Worm (Caenorhabditis elegans): ENCODE measurements around the gene C14E2.11.

C14E2.11 gene

DNA sequence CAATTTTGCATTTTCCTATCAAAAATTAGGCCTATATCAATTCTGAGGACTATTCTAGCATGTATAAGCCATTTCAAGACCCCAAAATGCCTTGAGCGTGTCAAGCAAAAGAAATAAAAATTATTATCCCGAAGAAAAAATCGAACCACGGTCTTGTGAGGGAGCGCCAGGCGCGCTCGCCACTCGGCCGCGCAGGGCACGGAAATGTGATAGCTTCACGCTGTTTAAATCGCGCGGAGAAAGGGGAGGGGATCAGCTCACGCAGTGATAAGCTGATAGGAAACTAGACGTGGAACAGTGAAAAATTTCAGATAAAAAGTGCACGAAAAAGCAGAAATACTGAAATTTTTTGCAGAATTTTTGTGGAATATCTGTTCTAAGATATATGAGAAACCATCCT, 36.4 kb downstream of the C14E2.11 start (continued):
- TF ChIP-seq pha-4 (GFP tag; IDR thresholded peaks at IDR 0.05) (peak; percentile 85), pha-4 (tag; optimal IDR thresholded peaks at IDR 0.05) (no peak), cey-2 (tag; optimal IDR thresholded peaks at IDR 0.05; ENCODE audit: borderline replicate concordance, insufficient read depth) (no peak), dmd-9 (GFP tag; IDR thresholded peaks at IDR 0.05) (peak; percentile 51; the same call in 1 of the 2 replicates), unc-62 (GFP tag; optimal IDR thresholded peaks at IDR 0.05 in 1 of 2) (no peak), unc-62 (tag; optimal IDR thresholded peaks at IDR 0.05) (no peak), F37D6.2 (tag; optimal IDR thresholded peaks at IDR 0.05) (peak; percentile 23), sdz-12 (GFP tag; optimal IDR thresholded peaks at IDR 0.05) (peak; percentile 76), madf-9 (GFP tag; conservative IDR thresholded peaks at IDR 0.05) (peak; percentile 62), nhr-11 (tag; optimal IDR thresholded peaks at IDR 0.05) (no peak), tag-97 (GFP tag; IDR thresholded peaks at IDR 0.05) (no peak), ceh-44 (GFP tag; IDR thresholded peaks at IDR 0.05) (peak; percentile 64; the same call in 1 of the 2 replicates), set-16 (GFP tag; IDR thresholded peaks at IDR 0.05) (peak; percentile 66), hmg-1.1 (GFP tag; IDR thresholded peaks at IDR 0.05) (peak; percentile 79), spr-3 (GFP tag; optimal IDR thresholded peaks at IDR 0.05) (peak; percentile 23), T20F7.1 (GFP tag; optimal IDR thresholded peaks at IDR 0.05) (no peak), lin-38 (GFP tag; IDR thresholded peaks at IDR 0.05) (peak; percentile 74), snpc-1.2 (GFP tag; IDR thresholded peaks at IDR 0.05) (peak; percentile 84), F49E8.2 (tag; optimal IDR thresholded peaks at IDR 0.05; ENCODE audit: borderline replicate concordance) (peak; percentile 23), nhr-28 (tag; optimal IDR thresholded peaks at IDR 0.05) (no peak), F44E2.7 (GFP tag; IDR thresholded peaks at IDR 0.05) (peak; percentile 73; the same call in 1 of the 2 replicates), mes-2 (tag; optimal IDR thresholded peaks at IDR 0.05; ENCODE audit: poor library complexity, severe bottlenecking) (peak; percentile 83), aha-1 (tag) (peak; percentile 33), saeg-2 (GFP tag; IDR thresholded peaks at IDR 0.05) (no peak), Y5F2A.4 (GFP tag; optimal IDR thresholded peaks at IDR 0.05) (peak; percentile 72), dmd-8 (GFP tag; IDR thresholded peaks at IDR 0.05) (peak; percentile 65; the same call in 1 of the 2 replicates), jun-1 (tag; optimal IDR thresholded peaks at IDR 0.05) (peak; percentile 9), snpc-4 (tag; optimal IDR thresholded peaks at IDR 0.05) (no peak), nhr-102 (tag; optimal IDR thresholded peaks at IDR 0.05) (peak; percentile 56), nhr-41 (GFP tag; IDR thresholded peaks at IDR 0.05) (peak; percentile 73; the same call in 1 of the 2 replicates), lin-39 (tag; optimal IDR thresholded peaks at IDR 0.05) (no peak), mxl-3 (GFP tag; optimal IDR thresholded peaks at IDR 0.05) (peak; percentile 47), arid-1 (GFP tag; conservative IDR thresholded peaks at IDR 0.05) (peak; percentile 78), egl-43 (GFP tag; IDR thresholded peaks at IDR 0.05) (peak; percentile 93), daf-8 (GFP tag; IDR thresholded peaks at IDR 0.05) (no peak), ztf-7 (tag; optimal IDR thresholded peaks at IDR 0.05) (peak; percentile 55), skn-1 (tag; optimal IDR thresholded peaks at IDR 0.05) (no peak), lsy-2 (tag; optimal IDR thresholded peaks at IDR 0.05) (no peak), duxl-1 (tag; optimal IDR thresholded peaks at IDR 0.05; ENCODE audit: poor library complexity) (peak; percentile 96), Y48G9A.11 (GFP tag; IDR thresholded peaks at IDR 0.05) (0 out of 2 replicates have a peak, but pooled peaks have one; percentile 42), daf-16 (GFP tag; optimal IDR thresholded peaks at IDR 0.05) (peak; percentile 2 to 74), daf-16 (tag; optimal IDR thresholded peaks at IDR 0.05) (no peak), hlh-11 (tag; optimal IDR thresholded peaks at IDR 0.05) (peak; percentile 43), mdt-29 (GFP tag; IDR thresholded peaks at IDR 0.05) (no peak), ctbp-1 (GFP tag; IDR thresholded peaks at IDR 0.05) (peak; percentile 55; the same call in 1 of the 2 replicates), ceh-62 (tag; optimal IDR thresholded peaks at IDR 0.05) (no peak), fkh-10 (GFP tag; optimal IDR thresholded peaks at IDR 0.05) (no peak), ceh-28 (tag; optimal IDR thresholded peaks at IDR 0.05) (no peak), madf-5 (GFP tag; IDR thresholded peaks at IDR 0.05) (peak; percentile 68 to 69; a peak in 1 of 4 replicates), lin-1 (GFP tag; IDR thresholded peaks at IDR 0.05) (no peak), nhr-76 (tag; optimal IDR thresholded peaks at IDR 0.05) (no peak), mep-1 (tag; optimal IDR thresholded peaks at IDR 0.05) (no peak)
